Worm (Caenorhabditis elegans) whole organism, young adult: ENCODE results near the gene vps-50.

ENCODE experiments used
- B0261.1 ChIP-seq: sonication (generic microtip); optimal IDR thresholded peaks from 2 replicates; lab custom pipeline; 2016; ENCODE audit warnings: mild to moderate bottlenecking, missing genetic modification characterization, moderate library complexity, missing compliant biosample characterization
- F22D6.2 ChIP-seq: sonication (generic microtip); optimal IDR thresholded peaks from 2 replicates; lab custom pipeline; 2016; ENCODE audit warnings: mild to moderate bottlenecking, missing genetic modification characterization, missing compliant biosample characterization
- F33H1.4 ChIP-seq: fragments of 200-800 bp; sonication (Bioruptor generic); IDR thresholded peaks from 2 replicates; pipeline ENCODE4 v1.3.6; 2022; ENCODE audit warnings: missing genetic modification reagents, missing genetic modification characterization, missing compliant biosample characterization
- F49E8.2 ChIP-seq: sonication (generic microtip); optimal IDR thresholded peaks from 3 replicates; lab custom pipeline; 2017; ENCODE audit warnings: missing genetic modification characterization, mild to moderate bottlenecking, missing compliant biosample characterization, antibody characterized with exemption, moderate library complexity; ENCODE audit not compliant: insufficient read depth
- F57C9.4 ChIP-seq: sonication (generic microtip); optimal IDR thresholded peaks from 2 replicates; lab custom pipeline; 2017; ENCODE audit warnings: mild to moderate bottlenecking, missing genetic modification characterization, missing compliant biosample characterization
- Y53F4B.3 ChIP-seq: fragments of 200-800 bp; sonication (Bioruptor generic); IDR thresholded peaks from 2 replicates; pipeline ENCODE4 v1.3.6; 2022; ENCODE audit warnings: missing genetic modification reagents, missing genetic modification characterization, missing compliant biosample characterization
- Y56A3A.18 ChIP-seq: fragments of 200-800 bp; sonication (Bioruptor generic); IDR thresholded peaks from 2 replicates; pipeline ENCODE4 v1.3.6; 2022; ENCODE audit warnings: missing genetic modification reagents, missing genetic modification characterization, missing compliant biosample characterization
- athp-1 ChIP-seq: sonication (generic microtip); optimal IDR thresholded peaks from 2 replicates; lab custom pipeline; 2017; ENCODE audit warnings: mild to moderate bottlenecking, missing genetic modification characterization, missing compliant biosample characterization
- attf-3 ChIP-seq: fragments of 200-800 bp; sonication (Bioruptor generic); conservative IDR thresholded peaks from 2 replicates; pipeline ENCODE4 v1.3.6; 2022; ENCODE audit warnings: missing genetic modification reagents, missing genetic modification characterization, missing compliant biosample characterization
- bed-1 ChIP-seq: fragments of 200-800 bp; sonication (Bioruptor generic); IDR thresholded peaks from 2 replicates; pipeline ENCODE4 v1.3.6; 2022; ENCODE audit warnings: missing genetic modification reagents, missing genetic modification characterization, missing compliant biosample characterization
- ccch-3 ChIP-seq: fragments of 200-800 bp; sonication (Bioruptor generic); optimal IDR thresholded peaks from 2 replicates; lab custom pipeline; 2018; ENCODE audit warnings: mild to moderate bottlenecking, missing genetic modification characterization, missing compliant biosample characterization
- ceh-27 ChIP-seq: fragments of 200-800 bp; sonication (Bioruptor generic); optimal IDR thresholded peaks from 2 replicates; lab custom pipeline; 2018; ENCODE audit warnings: mild to moderate bottlenecking, missing genetic modification characterization, moderate library complexity, missing compliant biosample characterization
- ceh-91 ChIP-seq: fragments of 200-800 bp; sonication (Bioruptor generic); IDR thresholded peaks from 2 replicates; pipeline ENCODE4 v1.3.6; 2022; ENCODE audit warnings: missing genetic modification reagents, missing genetic modification characterization, missing compliant biosample characterization
- efl-1 ChIP-seq: fragments of 150-350 bp; optimal IDR thresholded peaks from 2 replicates; lab custom pipeline; 2014; ENCODE audit warnings: missing biosample characterization, missing genetic modification reagents, missing genetic modification characterization
- egrh-3 ChIP-seq: fragments of 200-800 bp; sonication (Bioruptor generic); IDR thresholded peaks from 2 replicates; pipeline ENCODE4 v1.3.6; 2022; ENCODE audit warnings: missing genetic modification reagents, missing genetic modification characterization, missing compliant biosample characterization
- ekl-4 ChIP-seq: fragments of 200-800 bp; sonication (Bioruptor generic); IDR thresholded peaks from 2 replicates; pipeline ENCODE4 v1.3.6; 2022; ENCODE audit warnings: missing genetic modification reagents, missing genetic modification characterization, missing compliant biosample characterization
- ets-4 ChIP-seq: fragments of 200-800 bp; sonication (Bioruptor generic); optimal IDR thresholded peaks from 2 replicates; lab custom pipeline; 2018; ENCODE audit warnings: mild to moderate bottlenecking, missing genetic modification characterization, missing compliant biosample characterization
- gei-17 ChIP-seq: fragments of 200-800 bp; sonication (Bioruptor generic); optimal IDR thresholded peaks from 2 replicates; lab custom pipeline; 2018; ENCODE audit warnings: mild to moderate bottlenecking, missing genetic modification characterization, missing compliant biosample characterization
- hmg-1.2 ChIP-seq: fragments of 200-800 bp; sonication (Bioruptor generic); IDR thresholded peaks from 2 replicates; pipeline ENCODE4 v1.3.6; 2022; ENCODE audit warnings: missing genetic modification reagents, missing genetic modification characterization, missing compliant biosample characterization
- hsf-1 ChIP-seq: fragments of 200-800 bp; sonication (Bioruptor generic); IDR thresholded peaks from 2 replicates; pipeline ENCODE4 v1.3.6; 2022; ENCODE audit warnings: missing genetic modification reagents, missing genetic modification characterization, missing compliant biosample characterization
- let-526 ChIP-seq: fragments of 200-800 bp; sonication (Bioruptor generic); IDR thresholded peaks from 2 replicates; pipeline ENCODE4 v1.3.6; 2022; ENCODE audit warnings: missing genetic modification reagents, missing genetic modification characterization, missing compliant biosample characterization
- let-607 ChIP-seq, 2 experiments: fragments of 200-800 bp in 1 of 2; sonication (Bioruptor generic) in 1 of 2; sonication (generic microtip) in 1 of 2; optimal IDR thresholded peaks; 2 replicates each; lab custom pipeline; 2016 to 2018; ENCODE audit warnings: mild to moderate bottlenecking in 2 of 2, missing compliant biosample characterization in 2 of 2, missing genetic modification characterization in 2 of 2, moderate library complexity in 2 of 2, missing genotype in 1 of 2
- lin-26 ChIP-seq: fragments of 200-800 bp; sonication (Bioruptor generic); IDR thresholded peaks from 2 replicates; pipeline ENCODE4 v1.3.6; 2022; ENCODE audit warnings: missing genetic modification reagents, missing genetic modification characterization, missing compliant biosample characterization
- lin-40 ChIP-seq: sonication (generic microtip); optimal IDR thresholded peaks from 2 replicates; lab custom pipeline; 2016; ENCODE audit warnings: missing genetic modification characterization, mild to moderate bottlenecking, missing compliant biosample characterization, missing genotype, missing genetic modification reagents
- lin-54 ChIP-seq: fragments of 200-800 bp; sonication (Bioruptor generic); optimal IDR thresholded peaks from 2 replicates; lab custom pipeline; 2018; ENCODE audit warnings: mild to moderate bottlenecking, missing genetic modification characterization, missing compliant biosample characterization
- lsl-1 ChIP-seq: fragments of 200-800 bp; sonication (Bioruptor generic); optimal IDR thresholded peaks from 2 replicates; lab custom pipeline; 2018; ENCODE audit warnings: mild to moderate bottlenecking, missing genetic modification characterization, moderate library complexity, missing compliant biosample characterization
- madf-10 ChIP-seq: sonication (generic microtip); optimal IDR thresholded peaks from 2 replicates; lab custom pipeline; 2016; ENCODE audit warnings: mild to moderate bottlenecking, missing genetic modification characterization, missing compliant biosample characterization
- madf-6 ChIP-seq: fragments of 200-800 bp; sonication (Bioruptor generic); IDR thresholded peaks from 2 replicates; pipeline ENCODE4 v1.3.6; 2022; ENCODE audit warnings: missing genetic modification reagents, missing genetic modification characterization, missing compliant biosample characterization
- madf-8 ChIP-seq: fragments of 200-800 bp; sonication (Bioruptor generic); conservative IDR thresholded peaks from 2 replicates; pipeline ENCODE4 v1.3.6; 2022; ENCODE audit warnings: missing genetic modification reagents, missing genetic modification characterization, missing compliant biosample characterization
- mcd-1 ChIP-seq: fragments of 200-800 bp; sonication (Bioruptor generic); IDR thresholded peaks from 2 replicates; pipeline ENCODE4 v1.3.6; 2022; ENCODE audit warnings: missing genetic modification reagents, missing genetic modification characterization, missing compliant biosample characterization
- nhr-27 ChIP-seq: fragments of 200-800 bp; sonication (Bioruptor generic); optimal IDR thresholded peaks from 2 replicates; lab custom pipeline; 2018; ENCODE audit warnings: mild to moderate bottlenecking, missing genetic modification characterization, moderate library complexity, missing compliant biosample characterization
- nhr-90 ChIP-seq: sonication (generic microtip); optimal IDR thresholded peaks from 2 replicates; lab custom pipeline; 2016; ENCODE audit warnings: missing genotype, mild to moderate bottlenecking, missing genetic modification characterization, missing compliant biosample characterization
- pbrm-1 ChIP-seq: fragments of 200-800 bp; sonication (Bioruptor generic); IDR thresholded peaks from 2 replicates; pipeline ENCODE4 v1.3.6; 2022; ENCODE audit warnings: missing genetic modification reagents, missing genetic modification characterization, missing compliant biosample characterization
- pha-4 ChIP-seq: fragments of 150-350 bp; sonication (generic microtip); optimal IDR thresholded peaks from 2 replicates; lab custom pipeline; 2014; ENCODE audit warnings: missing biosample characterization, missing genetic modification reagents, missing genetic modification characterization
- rec-8 ChIP-seq, 2 experiments: sonication (generic microtip); optimal IDR thresholded peaks; 2 replicates each; lab custom pipeline; 2016; ENCODE audit warnings: mild to moderate bottlenecking in 2 of 2, missing genetic modification characterization in 2 of 2, missing genetic modification reagents in 2 of 2, missing genotype in 2 of 2, missing biosample characterization in 1 of 2, missing compliant biosample characterization in 1 of 2, moderate library complexity in 1 of 2
- sdz-38 ChIP-seq: sonication (generic microtip); optimal IDR thresholded peaks from 2 replicates; lab custom pipeline; 2016; ENCODE audit warnings: missing genotype, missing genetic modification characterization, missing compliant biosample characterization
- sea-2 ChIP-seq: fragments of 200-800 bp; sonication (Bioruptor generic); IDR thresholded peaks from 2 replicates; pipeline ENCODE4 v1.3.6; 2022; ENCODE audit warnings: missing genetic modification characterization, missing compliant biosample characterization
- snpc-1.3 ChIP-seq: sonication (generic microtip); optimal IDR thresholded peaks from 2 replicates; lab custom pipeline; 2017; ENCODE audit warnings: missing genetic modification characterization, mild to moderate bottlenecking, missing compliant biosample characterization, antibody characterized with exemption, moderate library complexity, missing genotype, missing genetic modification reagents; ENCODE audit not compliant: insufficient read depth
- snpc-3.4 ChIP-seq: sonication (generic microtip); optimal IDR thresholded peaks from 2 replicates; lab custom pipeline; 2017; ENCODE audit warnings: missing genetic modification characterization, mild to moderate bottlenecking, missing compliant biosample characterization, antibody characterized with exemption, moderate library complexity, missing genotype, missing genetic modification reagents
- snpc-4 ChIP-seq, 5 experiments: fragments of 150-350 bp in 1 of 5; sonication (generic microtip) in 4 of 5; optimal IDR thresholded peaks; 2 replicates each; lab custom pipeline; 2014 to 2018; ENCODE audit warnings: missing genetic modification characterization in 5 of 5, missing biosample characterization in 3 of 5, antibody characterized with exemption in 2 of 5, mild to moderate bottlenecking in 2 of 5, missing compliant biosample characterization in 2 of 5, missing genotype in 2 of 5, moderate library complexity in 2 of 5, missing genetic modification reagents in 1 of 5
- tbx-9 ChIP-seq: sonication (generic microtip); optimal IDR thresholded peaks from 2 replicates; lab custom pipeline; 2016; ENCODE audit warnings: borderline replicate concordance, missing genetic modification characterization, inconsistent platforms, missing compliant biosample characterization
- tlf-1 ChIP-seq: fragments of 200-800 bp; sonication (Bioruptor generic); optimal IDR thresholded peaks from 2 replicates; lab custom pipeline; 2018; ENCODE audit warnings: mild to moderate bottlenecking, missing genetic modification characterization, missing compliant biosample characterization
- unc-130 ChIP-seq: sonication (generic microtip); optimal IDR thresholded peaks from 2 replicates; lab custom pipeline; 2016; ENCODE audit warnings: missing genetic modification reagents, missing genetic modification characterization, missing compliant biosample characterization
- xnd-1 ChIP-seq: sonication (generic microtip); optimal IDR thresholded peaks from 2 replicates; lab custom pipeline; 2016; ENCODE audit warnings: missing genotype, missing genetic modification reagents, missing genetic modification characterization, missing compliant biosample characterization
- ztf-22 ChIP-seq: fragments of 200-800 bp; sonication (Bioruptor generic); optimal IDR thresholded peaks from 2 replicates; lab custom pipeline; 2018; ENCODE audit warnings: mild to moderate bottlenecking, missing genetic modification characterization, moderate library complexity, missing compliant biosample characterization
- ztf-3 ChIP-seq: fragments of 200-800 bp; sonication (Bioruptor generic); optimal IDR thresholded peaks from 2 replicates; lab custom pipeline; 2018; ENCODE audit warnings: mild to moderate bottlenecking, missing genetic modification characterization, missing compliant biosample characterization

The vps-50 gene

DNA sequence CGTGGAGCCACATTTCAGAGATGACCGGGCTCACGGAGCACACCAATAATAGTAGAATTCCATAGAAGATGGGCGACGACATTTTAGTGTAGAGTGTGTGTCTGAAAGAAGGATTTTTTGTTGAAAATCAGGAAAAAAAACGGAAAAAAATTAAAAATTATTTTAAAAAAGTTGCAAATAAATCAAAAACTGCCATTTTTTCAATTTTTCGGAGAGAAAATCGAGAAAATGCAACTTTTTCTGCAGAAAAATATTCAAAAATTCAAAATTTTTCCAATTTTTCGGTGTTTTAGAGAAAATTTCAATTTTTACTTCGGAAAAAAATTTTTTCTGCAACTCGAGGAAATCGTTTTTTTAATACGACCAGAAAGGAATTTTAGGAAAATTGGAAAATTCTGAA lies 11.1 kb downstream of the vps-50 start, which contains the start of gene C44B9.3:
Gene C44B9.3, minus strand, starts transcription at position 101 of the 400 bp plus-strand sequence.
- TF ChIP-seq let-607 (tag; optimal IDR thresholded peaks at IDR 0.05; lab: Kevin White, UChicago) (no peak), ceh-27 (GFP tag; lab: Kevin White, UChicago) (no peak), mcd-1 (GFP tag; lab: Robert Waterston, UW) (no peak), pbrm-1 (no peak), rec-8 (tag; optimal IDR thresholded peaks at IDR 0.05; lab: Kevin White, UChicago) (no peak), ekl-4 (GFP tag; lab: Robert Waterston, UW) (no peak), Y56A3A.18 (no peak), nhr-90 (tag; lab: Kevin White, UChicago) (no peak), lin-40 (tag; lab: Kevin White, UChicago) (no peak), tbx-9 (tag; lab: Kevin White, UChicago) (no peak), sdz-38 (tag; lab: Kevin White, UChicago) (no peak), nhr-27 (tag; lab: Kevin White, UChicago) (no peak), B0261.1 (tag; lab: Kevin White, UChicago) (no peak), ccch-3 (no peak), ets-4 (GFP tag; lab: Kevin White, UChicago) (no peak), pha-4 (tag; lab: Kevin White, UChicago) (no peak)

DNA sequence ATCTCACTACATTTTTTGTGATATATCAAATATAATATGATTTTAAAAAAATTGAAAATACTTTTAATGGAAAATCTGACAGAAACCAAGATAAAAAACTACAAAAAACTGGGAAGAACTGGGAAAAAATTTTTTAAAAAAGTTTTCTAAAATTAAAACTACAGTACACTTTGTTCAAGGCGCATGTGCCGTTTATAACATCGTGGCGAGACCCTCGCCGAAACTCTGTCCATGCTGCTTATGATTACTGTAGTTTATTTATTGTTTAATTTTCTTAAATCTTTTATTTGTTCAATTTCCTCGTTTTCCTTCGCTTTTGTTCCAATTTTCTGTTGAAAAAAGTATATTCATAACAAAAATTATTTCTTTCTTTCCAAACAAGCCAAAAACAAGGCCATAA lies 12.5 kb downstream of the vps-50 start, which contains the start of gene athp-1:
Gene athp-1, plus strand, starts transcription at position 305 of the 400 bp plus-strand sequence.
- TF ChIP-seq snpc-1.3 (peak; percentile 65), unc-130 (peak; percentile 53), F57C9.4 (tag; lab: Kevin White, UChicago) (no peak), ztf-22 (GFP tag; lab: Kevin White, UChicago) (no peak), F49E8.2 (tag; lab: Kevin White, UChicago) (peak; percentile 11), lin-26 (GFP tag; lab: Robert Waterston, UW) (no peak), athp-1 (peak; percentile 65), let-526 (GFP tag; lab: Robert Waterston, UW) (no peak), hsf-1 (GFP tag; lab: Robert Waterston, UW) (0 out of 2 replicates have a peak, but pooled peaks have one; percentile 55), snpc-4 (GFP tag; optimal IDR thresholded peaks at IDR 0.05; lab: Kevin White, UChicago) (no peak), snpc-4 (tag; optimal IDR thresholded peaks at IDR 0.05; lab: Kevin White, UChicago) (no peak), madf-8 (GFP tag; lab: Robert Waterston, UW) (peak; percentile 81), Y53F4B.3 (GFP tag; lab: Robert Waterston, UW) (no peak), lin-54 (GFP tag; lab: Kevin White, UChicago) (peak; percentile 65), sea-2 (no peak), madf-6 (GFP tag; lab: Robert Waterston, UW) (peak; percentile 97), gei-17 (GFP tag; lab: Kevin White, UChicago) (no peak), xnd-1 (tag; lab: Kevin White, UChicago) (peak; percentile 84), snpc-3.4 (peak; percentile 42), hmg-1.2 (GFP tag; lab: Robert Waterston, UW) (no peak; the same call in 1 of the 2 replicates), ets-4 (GFP tag; lab: Kevin White, UChicago) (no peak), F33H1.4 (GFP tag; lab: Robert Waterston, UW) (peak; percentile 95), egrh-3 (no peak), efl-1 (GFP tag; lab: Kevin White, UChicago) (peak; percentile 29), ceh-91 (GFP tag; lab: Robert Waterston, UW) (peak; percentile 66), tlf-1 (GFP tag; lab: Kevin White, UChicago) (no peak), mcd-1 (GFP tag; lab: Robert Waterston, UW) (peak; percentile 33; the same call in 1 of the 2 replicates), ztf-3 (GFP tag; lab: Kevin White, UChicago) (no peak), bed-1 (no peak), madf-10 (tag; lab: Kevin White, UChicago) (no peak), attf-3 (GFP tag; lab: Robert Waterston, UW) (no peak), lsl-1 (GFP tag; lab: Kevin White, UChicago) (peak; percentile 98), tbx-9 (tag; lab: Kevin White, UChicago) (no peak), F22D6.2 (tag; lab: Kevin White, UChicago) (no peak)
